Worm (Caenorhabditis elegans) whole organism, late embryonic: ENCODE measurements around the gene best-14.

Experiments
- F13H6.1 ChIP-seq: sonication (generic microtip); optimal IDR thresholded peaks from 2 replicates; lab custom pipeline; 2016; ENCODE audit warnings: missing genetic modification characterization, missing compliant biosample characterization
- ceh-22 ChIP-seq: sonication (generic microtip); optimal IDR thresholded peaks from 2 replicates; lab custom pipeline; 2017; ENCODE audit warnings: missing biosample characterization, missing genetic modification characterization
- ceh-30 ChIP-seq: fragments of 150-350 bp; optimal IDR thresholded peaks from 2 replicates; lab custom pipeline; 2014; ENCODE audit warnings: missing biosample characterization, missing genetic modification characterization
- fkh-6 ChIP-seq: sonication (generic microtip); optimal IDR thresholded peaks from 2 replicates; lab custom pipeline; 2016; ENCODE audit warnings: missing genetic modification characterization, missing compliant biosample characterization
- hlh-15 ChIP-seq: sonication (generic microtip); optimal IDR thresholded peaks from 2 replicates; lab custom pipeline; 2016; ENCODE audit warnings: missing genetic modification characterization, missing compliant biosample characterization
- hlh-30 ChIP-seq: sonication (generic microtip); optimal IDR thresholded peaks from 2 replicates; lab custom pipeline; 2017; ENCODE audit warnings: antibody characterized with exemption, missing genetic modification characterization, missing compliant biosample characterization; ENCODE audit not compliant: insufficient read depth
- nhr-11 ChIP-seq: fragments of 150-350 bp; optimal IDR thresholded peaks from 2 replicates; lab custom pipeline; 2014; ENCODE audit warnings: missing biosample characterization, missing genetic modification characterization
- pha-2 ChIP-seq: sonication (generic microtip); optimal IDR thresholded peaks from 2 replicates; lab custom pipeline; 2017; ENCODE audit warnings: mild to moderate bottlenecking, missing genetic modification characterization, missing compliant biosample characterization
- pros-1 ChIP-seq: fragments of 150-350 bp; optimal IDR thresholded peaks from 2 replicates; lab custom pipeline; 2014; ENCODE audit warnings: missing biosample characterization, missing genetic modification reagents, missing genetic modification characterization
- sdc-2 ChIP-seq: sonication (generic microtip); optimal IDR thresholded peaks from 2 replicates; lab custom pipeline; 2016; ENCODE audit warnings: missing genotype, missing genetic modification characterization, missing compliant biosample characterization
- tbx-2 ChIP-seq: sonication (generic microtip); optimal IDR thresholded peaks from 2 replicates; lab custom pipeline; 2016; ENCODE audit warnings: missing genetic modification characterization, missing compliant biosample characterization
- unc-86 ChIP-seq: sonication (generic microtip); optimal IDR thresholded peaks from 2 replicates; lab custom pipeline; 2016; ENCODE audit warnings: missing genetic modification characterization, missing compliant biosample characterization

- TF ChIP-seq nhr-11 (tag; lab: Kevin White, UChicago) (no peak), pha-2 (tag; lab: Kevin White, UChicago) (no peak), unc-86 (tag; lab: Kevin White, UChicago) (no peak), F13H6.1 (tag; lab: Kevin White, UChicago) (no peak), sdc-2 (tag; lab: Kevin White, UChicago) (no peak), ceh-30 (tag; lab: Kevin White, UChicago) (no peak), tbx-2 (no peak), ceh-22 (tag; lab: Kevin White, UChicago) (no peak), pros-1 (tag; lab: Kevin White, UChicago) (no peak), fkh-6 (tag; lab: Kevin White, UChicago) (no peak), hlh-30 (tag; lab: Kevin White, UChicago) (no peak), hlh-15 (tag; lab: Kevin White, UChicago) (no peak)
Measured at ce11 chrV:10557094-10557493, 682 bp upstream of the best-14 start.
